Worm (Caenorhabditis elegans) whole organism, early embryonic: ENCODE measurements around the gene clec-233.

Experiments used
- B0310.2 ChIP-seq: sonication (generic microtip); optimal IDR thresholded peaks from 2 replicates; lab custom pipeline; 2016; ENCODE audit warnings: mild to moderate bottlenecking, missing genetic modification characterization, missing compliant biosample characterization
- F13C5.2 ChIP-seq: sonication (generic microtip); optimal IDR thresholded peaks from 2 replicates; lab custom pipeline; 2017; ENCODE audit warnings: mild to moderate bottlenecking, missing genetic modification characterization, inconsistent platforms, missing compliant biosample characterization
- aly-1 ChIP-seq: sonication (generic microtip); optimal IDR thresholded peaks from 2 replicates; lab custom pipeline; 2016; ENCODE audit warnings: missing genetic modification characterization, missing compliant biosample characterization
- ama-1 ChIP-seq: fragments of 150-350 bp; optimal IDR thresholded peaks from 2 replicates; lab custom pipeline; 2014
- ceh-13 ChIP-seq: fragments of 200-800 bp; sonication (Bioruptor generic); optimal IDR thresholded peaks from 2 replicates; lab custom pipeline; 2018; ENCODE audit warnings: mild to moderate bottlenecking, missing genetic modification characterization, missing compliant biosample characterization
- ceh-36 ChIP-seq: sonication (generic microtip); optimal IDR thresholded peaks from 2 replicates; lab custom pipeline; 2016; ENCODE audit warnings: missing genetic modification characterization, inconsistent platforms, missing compliant biosample characterization
- ets-7 ChIP-seq: sonication (generic microtip); optimal IDR thresholded peaks from 2 replicates; lab custom pipeline; 2016; ENCODE audit warnings: missing genotype, missing genetic modification characterization, missing compliant biosample characterization
- flt-1 ChIP-seq: fragments of 200-800 bp; sonication (Bioruptor generic); IDR thresholded peaks from 2 replicates; pipeline ENCODE4 v1.3.6; 2022; ENCODE audit warnings: missing genetic modification characterization, missing compliant biosample characterization
- hmbx-1 ChIP-seq: sonication (generic microtip); optimal IDR thresholded peaks from 2 replicates; lab custom pipeline; 2016; ENCODE audit warnings: mild to moderate bottlenecking, missing genetic modification characterization, missing compliant biosample characterization
- hmg-4 ChIP-seq: fragments of 200-800 bp; sonication (Bioruptor generic); optimal IDR thresholded peaks from 2 replicates; lab custom pipeline; 2018; ENCODE audit warnings: mild to moderate bottlenecking, missing genetic modification characterization, missing compliant biosample characterization
- hnd-1 ChIP-seq: sonication (generic microtip); optimal IDR thresholded peaks from 2 replicates; lab custom pipeline; 2016; ENCODE audit warnings: missing genetic modification characterization, missing compliant biosample characterization
- pes-1 ChIP-seq: fragments of 200-800 bp; sonication (Bioruptor generic); IDR thresholded peaks from 2 replicates; pipeline ENCODE4 v1.3.6; 2022; ENCODE audit warnings: missing genetic modification reagents, missing genetic modification characterization, missing compliant biosample characterization
- scrt-1 ChIP-seq: fragments of 200-800 bp; sonication (Bioruptor generic); IDR thresholded peaks from 2 replicates; pipeline ENCODE4 v1.3.6; 2022; ENCODE audit warnings: missing genetic modification characterization, missing compliant biosample characterization
- sea-1 ChIP-seq: fragments of 200-800 bp; sonication (Bioruptor generic); conservative IDR thresholded peaks from 2 replicates; pipeline ENCODE4 v1.3.6; 2022; ENCODE audit warnings: missing genetic modification characterization, missing compliant biosample characterization
- tbx-11 ChIP-seq: fragments of 200-800 bp; sonication (Bioruptor generic); IDR thresholded peaks from 2 replicates; pipeline ENCODE4 v1.3.6; 2022; ENCODE audit warnings: missing genetic modification characterization, missing compliant biosample characterization
- tbx-37 ChIP-seq: fragments of 200-800 bp; sonication (Bioruptor generic); conservative IDR thresholded peaks from 2 replicates; pipeline ENCODE4 v1.3.6; 2022; ENCODE audit warnings: missing genetic modification reagents, missing genetic modification characterization, missing compliant biosample characterization
- tra-4 ChIP-seq: sonication (generic microtip); optimal IDR thresholded peaks from 2 replicates; lab custom pipeline; 2017; ENCODE audit warnings: missing genetic modification characterization, missing compliant biosample characterization

clec-233 gene

ce11 chrV:16253687-16254086, 20.0 kb downstream of the clec-233 start, which contains the start of gene gcy-20:
TSS of gene gcy-20 (minus strand) at chrV:16253787.
- TF ChIP-seq hmbx-1 (tag; lab: Kevin White, UChicago) (no peak), ceh-36 (no peak), B0310.2 (tag; lab: Kevin White, UChicago) (no peak), sea-1 (GFP tag; lab: Robert Waterston, UW) (no peak), tbx-37 (GFP tag; lab: Robert Waterston, UW) (no peak), ets-7 (tag; lab: Kevin White, UChicago) (no peak), hmg-4 (GFP tag; lab: Kevin White, UChicago) (no peak), flt-1 (no peak), pes-1 (GFP tag; lab: Robert Waterston, UW) (no peak), F13C5.2 (tag; lab: Kevin White, UChicago) (no peak), aly-1 (tag; lab: Kevin White, UChicago) (no peak), tbx-11 (GFP tag; lab: Robert Waterston, UW) (no peak), hnd-1 (no peak), scrt-1 (GFP tag; lab: Robert Waterston, UW) (no peak), ama-1 (lab: Kevin White, UChicago) (no peak)

ce11 chrV:16256395-16256794, 22.7 kb downstream of the clec-233 start, which contains the start of gene bgnt-1.3:
TSS of gene bgnt-1.3 (minus strand) at chrV:16256495.
- no peak for TF ChIP-seq ceh-13
- no peak for TF ChIP-seq flt-1
- TF ChIP-seq tbx-37 (GFP tag; lab: Robert Waterston, UW), result no peak
- TF ChIP-seq pes-1 (GFP tag; lab: Robert Waterston, UW), result no peak
- no peak for TF ChIP-seq ama-1 (lab: Kevin White, UChicago)
- TF ChIP-seq ets-7 (tag; lab: Kevin White, UChicago), result no peak
- no peak for TF ChIP-seq aly-1 (tag; lab: Kevin White, UChicago)
- TF ChIP-seq tbx-11 (GFP tag; lab: Robert Waterston, UW), result no peak
- no peak for TF ChIP-seq F13C5.2 (tag; lab: Kevin White, UChicago)
- TF ChIP-seq scrt-1 (GFP tag; lab: Robert Waterston, UW), result no peak
- TF ChIP-seq hmg-4 (GFP tag; lab: Kevin White, UChicago), result no peak
- TF ChIP-seq ceh-36, result no peak
- TF ChIP-seq sea-1 (GFP tag; lab: Robert Waterston, UW), result no peak
- no peak for TF ChIP-seq hnd-1
- no peak for TF ChIP-seq B0310.2 (tag; lab: Kevin White, UChicago)
- TF ChIP-seq tra-4 (tag; lab: Kevin White, UChicago), result no peak
- TF ChIP-seq hmbx-1 (tag; lab: Kevin White, UChicago), result no peak

DNA sequence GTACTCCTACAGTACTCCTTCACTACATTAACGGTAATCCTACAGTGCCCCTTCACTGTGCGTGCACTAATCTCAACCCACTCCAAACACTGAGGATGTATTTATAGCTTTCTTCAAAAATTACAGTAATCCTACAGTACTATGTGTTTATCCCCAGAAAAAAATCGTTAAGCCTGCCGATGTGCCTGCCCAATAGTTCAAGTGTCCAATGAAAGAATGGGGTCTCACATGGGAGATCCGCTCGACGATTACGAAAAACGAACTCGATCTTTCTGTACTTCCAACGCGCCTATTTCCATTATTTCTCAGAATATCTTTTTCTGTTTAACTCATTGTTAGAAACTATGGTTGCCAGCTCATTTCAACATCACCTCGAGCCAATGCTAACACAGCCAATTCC, 24.4 kb downstream of the clec-233 start, which contains the start of gene nhr-218:
Gene nhr-218 (plus strand): TSS at position 301 of the 400 bp plus-strand sequence.
- no peak for TF ChIP-seq sea-1 (GFP tag; lab: Robert Waterston, UW)
- no peak for TF ChIP-seq hmg-4 (GFP tag; lab: Kevin White, UChicago)
- no peak for TF ChIP-seq F13C5.2 (tag; lab: Kevin White, UChicago)
- TF ChIP-seq aly-1 (tag; lab: Kevin White, UChicago), result no peak
- TF ChIP-seq hnd-1, result no peak
- TF ChIP-seq tra-4 (tag; lab: Kevin White, UChicago), result no peak
- TF ChIP-seq scrt-1 (GFP tag; lab: Robert Waterston, UW), result no peak
- TF ChIP-seq pes-1 (GFP tag; lab: Robert Waterston, UW), result no peak
- TF ChIP-seq flt-1, result no peak
- TF ChIP-seq tbx-11 (GFP tag; lab: Robert Waterston, UW), result no peak
- no peak for TF ChIP-seq ceh-13
- TF ChIP-seq ceh-36, result no peak
- TF ChIP-seq hmbx-1 (tag; lab: Kevin White, UChicago), result no peak

- TF ChIP-seq ama-1 (lab: Kevin White, UChicago) (no peak), sea-1 (GFP tag; lab: Robert Waterston, UW) (no peak), tbx-11 (GFP tag; lab: Robert Waterston, UW) (no peak), pes-1 (GFP tag; lab: Robert Waterston, UW) (no peak), F13C5.2 (tag; lab: Kevin White, UChicago) (no peak), scrt-1 (GFP tag; lab: Robert Waterston, UW) (no peak)
Measured at ce11 chrV:16259684-16260083, 26.0 kb downstream of the clec-233 start, which contains the start of gene nhr-127. TSS of gene nhr-127 (plus strand) at chrV:16259984.

- TF ChIP-seq hmg-4 (GFP tag; lab: Kevin White, UChicago), result no peak
- no peak for TF ChIP-seq tra-4 (tag; lab: Kevin White, UChicago)
- no peak for TF ChIP-seq flt-1
- no peak for TF ChIP-seq F13C5.2 (tag; lab: Kevin White, UChicago)
- TF ChIP-seq hnd-1, result no peak
- TF ChIP-seq ceh-13, result no peak
- no peak for TF ChIP-seq tbx-37 (GFP tag; lab: Robert Waterston, UW)
- TF ChIP-seq sea-1 (GFP tag; lab: Robert Waterston, UW), result no peak
- TF ChIP-seq scrt-1 (GFP tag; lab: Robert Waterston, UW), result no peak
- no peak for TF ChIP-seq hmbx-1 (tag; lab: Kevin White, UChicago)
Measured at ce11 chrV:16266514-16266913, 32.8 kb downstream of the clec-233 start, which contains the start of gene T13F3.4. TSS of gene T13F3.4 (minus strand) at chrV:16266614.

DNA sequence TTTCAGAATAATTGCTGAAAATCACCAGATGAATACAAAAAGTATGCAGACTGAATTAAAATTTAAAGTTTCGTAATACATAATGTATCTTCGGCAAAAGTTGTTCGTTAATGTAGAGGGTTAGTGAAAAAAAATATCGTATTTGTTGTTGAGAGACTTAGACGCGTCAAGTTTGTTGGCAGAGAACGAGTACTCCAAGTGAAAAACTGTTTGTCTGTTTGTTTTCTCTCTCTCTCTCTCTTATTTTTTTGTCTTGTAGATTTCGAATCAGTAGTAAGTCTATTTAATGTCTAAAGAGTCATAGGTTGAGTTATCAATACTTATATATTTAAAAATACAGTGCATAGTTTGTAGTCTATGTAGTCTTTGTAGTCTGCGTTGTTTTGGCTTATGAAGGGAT, 35.8 kb downstream of the clec-233 start, which contains the start of the genes fbxa-2 and T13F3.8:
Gene fbxa-2 (minus strand): TSS at position 101 of the 400 bp plus-strand sequence.
Gene T13F3.8 (plus strand): TSS at position 245 of the 400 bp plus-strand sequence.
- no peak for TF ChIP-seq ets-7 (tag; lab: Kevin White, UChicago)

DNA sequence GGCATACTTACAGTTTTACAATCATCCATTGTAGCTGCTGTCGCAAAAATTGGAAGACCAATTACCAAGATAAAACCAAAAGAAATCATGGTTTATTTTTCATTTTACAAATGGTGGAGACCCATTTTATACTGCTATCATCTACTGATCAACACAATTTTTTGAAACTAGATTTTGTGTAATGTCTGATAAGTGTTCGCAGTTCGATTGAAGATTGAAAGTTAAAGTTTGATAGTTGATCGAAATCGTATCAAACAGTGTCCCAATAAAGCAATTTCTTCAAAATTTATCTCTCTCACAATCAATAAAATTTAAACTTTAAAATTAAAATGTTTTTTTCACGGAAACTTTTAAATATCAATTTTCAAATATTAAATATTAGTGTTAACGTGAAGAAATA, 37.4 kb downstream of the clec-233 start, which contains the start of gene T13F3.6:
Gene T13F3.6 (minus strand): TSS at position 101 of the 400 bp plus-strand sequence.
- TF ChIP-seq pes-1 (GFP tag; lab: Robert Waterston, UW) (no peak), B0310.2 (tag; lab: Kevin White, UChicago) (no peak), ama-1 (lab: Kevin White, UChicago) (no peak), tbx-37 (GFP tag; lab: Robert Waterston, UW) (no peak)
